Worm (Caenorhabditis elegans) whole organism, L3 larva: ENCODE results near the gene F09E5.16.

Source experiments
- hmg-11 ChIP-seq: sonication (generic microtip); optimal IDR thresholded peaks from 2 replicates; lab custom pipeline; 2016; ENCODE audit warnings: missing genetic modification characterization, missing compliant biosample characterization
- nhr-77 ChIP-seq: fragments of 150-350 bp; optimal IDR thresholded peaks from 2 replicates; lab custom pipeline; 2014; ENCODE audit warnings: missing biosample characterization, missing genetic modification characterization
- tbx-2 ChIP-seq: sonication (generic microtip); optimal IDR thresholded peaks from 2 replicates; lab custom pipeline; 2016; ENCODE audit warnings: mild to moderate bottlenecking, missing genetic modification characterization, missing compliant biosample characterization

- no peak for TF ChIP-seq tbx-2 (tag; lab: Kevin White, UChicago)
- TF ChIP-seq hmg-11 (tag; lab: Kevin White, UChicago), result no peak
- no peak for TF ChIP-seq nhr-77 (tag; lab: Kevin White, UChicago)
These were observed 18.7 kb upstream of the F09E5.16 start for ce11 chrII:5384282-5384681.
